Fruit fly (Drosophila melanogaster): ENCODE data around the gene RpL28.

Gene RpL28

DNA sequence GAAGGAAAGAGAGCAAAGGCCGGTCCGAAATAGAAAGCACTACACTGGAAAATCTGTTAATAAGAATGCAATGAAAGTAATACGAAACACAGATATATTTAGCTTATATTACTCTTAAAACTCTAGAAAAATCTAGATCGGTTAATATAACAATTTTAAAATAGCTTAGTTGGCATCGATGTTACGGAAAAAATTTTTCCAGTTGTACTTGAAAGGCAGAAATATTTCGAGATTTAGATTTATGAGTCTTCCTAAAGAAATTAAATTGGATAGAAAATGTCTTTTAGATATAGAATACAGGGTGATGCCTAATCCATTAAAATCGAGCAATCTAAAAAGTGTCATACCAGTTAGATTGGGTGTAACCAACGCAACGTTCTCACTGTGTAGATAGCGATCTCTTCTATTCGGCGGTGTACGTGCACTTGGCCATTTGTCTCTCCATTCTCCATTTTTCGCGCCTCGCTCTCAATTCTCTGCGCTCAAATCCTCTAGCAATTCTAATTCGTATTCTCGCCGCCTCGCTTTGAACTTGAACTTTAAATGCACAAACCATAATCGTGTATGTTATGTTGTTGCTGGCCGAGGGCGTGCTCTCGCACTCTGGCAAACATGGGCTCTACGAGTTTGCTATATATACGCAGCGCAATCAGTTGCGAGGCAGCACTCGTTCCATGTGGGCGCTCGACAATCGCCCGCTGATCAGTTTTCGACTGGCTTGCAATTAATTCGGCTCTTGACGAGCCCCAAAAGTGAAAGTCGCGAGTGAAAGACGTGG is 27.4 kb upstream of the RpL28 start:
- TF ChIP-seq pan (optimal IDR thresholded peaks at IDR 0.05) (no peak), psq (optimal IDR thresholded peaks at IDR 0.05) (no peak), EcR (GFP tag; optimal IDR thresholded peaks at IDR 0.05) (no peak), CG8478 (optimal IDR thresholded peaks at IDR 0.05) (no peak), Dll (optimal IDR thresholded peaks at IDR 0.05) (no peak)

DNA sequence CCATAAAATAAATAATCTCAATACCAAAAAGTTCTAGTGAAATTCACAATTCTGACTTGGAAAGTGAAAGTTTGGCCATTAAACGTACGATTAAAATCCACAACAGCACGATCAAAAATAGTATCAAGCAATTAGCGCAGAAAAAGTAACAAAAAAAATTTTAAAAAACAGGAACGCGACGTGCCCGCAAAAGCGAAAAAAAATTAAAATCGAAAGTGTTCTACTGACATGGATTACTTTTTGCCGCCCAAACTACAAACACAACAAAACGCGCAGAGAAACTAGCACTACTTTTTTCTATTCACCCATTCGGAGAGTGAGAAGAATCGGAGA is 26.9 kb upstream of the RpL28 start:
- TF ChIP-seq usp (GFP tag; optimal IDR thresholded peaks at IDR 0.05): no peak
- TF ChIP-seq CG8478 (optimal IDR thresholded peaks at IDR 0.05): no peak
- TF ChIP-seq Dll (optimal IDR thresholded peaks at IDR 0.05): no peak
- no peak for TF ChIP-seq pan (optimal IDR thresholded peaks at IDR 0.05)
- no peak for TF ChIP-seq psq (optimal IDR thresholded peaks at IDR 0.05)
- no peak for TF ChIP-seq EcR (GFP tag; optimal IDR thresholded peaks at IDR 0.05)

DNA sequence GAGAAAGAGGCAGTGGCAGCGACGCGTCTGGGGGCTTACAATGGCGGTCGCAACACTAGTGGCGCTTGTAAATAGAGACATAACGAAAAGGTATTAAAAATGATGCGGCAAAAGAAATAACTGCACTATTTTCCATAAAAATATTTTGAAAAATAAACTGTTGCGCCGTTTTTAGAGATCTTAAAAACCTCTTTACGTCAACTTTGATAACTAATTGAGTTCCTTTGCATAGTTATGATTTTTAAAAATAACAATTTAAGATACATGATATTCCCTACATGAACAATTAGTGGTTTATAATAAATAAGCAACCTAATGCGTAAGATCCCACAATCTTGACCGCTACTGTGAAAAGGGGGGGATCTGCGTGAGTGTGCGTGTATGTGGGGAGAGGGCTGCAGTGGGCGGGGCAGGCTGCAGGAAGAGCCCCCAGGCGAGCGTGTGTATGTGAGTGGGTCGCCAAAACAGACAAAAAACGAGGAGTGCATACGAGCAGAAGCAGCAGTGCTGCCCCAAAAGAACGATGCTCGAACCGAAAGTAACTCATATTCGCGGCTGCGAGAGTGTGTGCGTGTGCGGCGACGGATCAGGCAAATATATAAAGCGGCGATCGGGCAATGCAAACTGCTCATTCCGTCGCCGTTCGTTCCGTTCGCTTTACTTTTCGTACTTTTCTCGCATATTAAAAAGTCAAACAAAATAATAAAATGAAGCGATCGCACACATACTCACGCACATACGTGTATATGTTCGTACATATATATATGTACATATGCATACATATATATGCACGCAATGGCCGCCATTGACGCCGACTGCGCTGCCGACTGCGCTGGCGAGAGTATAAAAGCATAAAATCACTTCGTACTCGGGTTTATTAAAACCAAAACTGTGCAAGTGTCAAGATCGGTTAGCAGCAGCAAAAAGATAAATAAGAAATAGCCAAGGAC is 26.2 kb upstream of the RpL28 start:
- TF ChIP-seq psq (optimal IDR thresholded peaks at IDR 0.05) (no peak), pan (optimal IDR thresholded peaks at IDR 0.05) (no peak), EcR (GFP tag; optimal IDR thresholded peaks at IDR 0.05) (no peak), usp (GFP tag; optimal IDR thresholded peaks at IDR 0.05) (no peak), Dll (optimal IDR thresholded peaks at IDR 0.05) (no peak), CG8478 (optimal IDR thresholded peaks at IDR 0.05) (no peak)

DNA sequence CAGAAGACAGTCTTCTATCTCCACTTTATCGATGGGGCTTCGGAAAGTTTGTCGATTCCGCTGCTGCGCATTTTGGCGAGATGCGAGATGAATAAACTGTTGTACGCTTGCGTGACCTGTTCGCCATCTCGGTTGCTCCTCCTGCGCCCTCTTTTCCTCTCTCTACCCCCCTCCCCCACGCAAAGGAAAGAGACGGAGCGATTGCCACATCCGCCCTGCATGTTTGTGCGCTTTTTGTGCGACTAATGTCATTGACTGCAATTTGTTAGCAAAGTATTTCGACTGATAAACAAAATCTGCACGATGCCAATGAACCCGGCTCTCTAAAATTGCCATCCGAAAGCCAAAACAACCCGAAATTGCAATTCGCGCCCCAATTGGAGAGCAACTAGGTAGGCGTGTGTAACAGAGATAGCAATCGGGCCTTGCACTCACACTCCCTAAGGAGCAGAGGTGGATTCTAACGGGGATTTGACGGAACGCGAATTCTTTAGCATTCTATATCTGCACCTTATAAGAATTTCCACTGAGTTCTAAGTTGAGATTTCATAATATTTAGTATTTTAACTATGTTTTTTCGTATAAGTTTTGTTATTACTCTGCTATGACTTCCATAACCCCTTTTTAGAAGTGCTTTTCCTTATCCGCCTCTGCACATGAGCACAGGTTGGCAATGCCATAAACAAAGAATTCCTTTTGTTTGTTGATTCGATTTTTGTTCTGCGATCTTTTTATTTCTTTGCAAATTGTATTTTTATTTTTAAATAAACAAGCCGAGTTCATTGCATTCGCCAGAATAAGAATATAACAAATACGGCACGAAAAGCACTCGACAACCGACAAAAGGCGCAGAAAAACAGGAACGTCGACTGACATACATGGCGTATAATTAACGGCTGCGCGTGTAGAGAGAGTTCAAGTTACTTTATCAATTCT is 24.6 kb upstream of the RpL28 start, which contains the start of gene CG43389:
CG43389 (plus strand) TSS at position 886 of the 936 bp plus-strand sequence.
- TF ChIP-seq Dll (optimal IDR thresholded peaks at IDR 0.05) (peak; percentile 24), pan (optimal IDR thresholded peaks at IDR 0.05) (no peak), CG8478 (optimal IDR thresholded peaks at IDR 0.05) (peak; percentile 57), EcR (GFP tag; optimal IDR thresholded peaks at IDR 0.05) (peak; percentile 66 to 92), usp (GFP tag; optimal IDR thresholded peaks at IDR 0.05) (no peak), psq (optimal IDR thresholded peaks at IDR 0.05) (no peak)

DNA sequence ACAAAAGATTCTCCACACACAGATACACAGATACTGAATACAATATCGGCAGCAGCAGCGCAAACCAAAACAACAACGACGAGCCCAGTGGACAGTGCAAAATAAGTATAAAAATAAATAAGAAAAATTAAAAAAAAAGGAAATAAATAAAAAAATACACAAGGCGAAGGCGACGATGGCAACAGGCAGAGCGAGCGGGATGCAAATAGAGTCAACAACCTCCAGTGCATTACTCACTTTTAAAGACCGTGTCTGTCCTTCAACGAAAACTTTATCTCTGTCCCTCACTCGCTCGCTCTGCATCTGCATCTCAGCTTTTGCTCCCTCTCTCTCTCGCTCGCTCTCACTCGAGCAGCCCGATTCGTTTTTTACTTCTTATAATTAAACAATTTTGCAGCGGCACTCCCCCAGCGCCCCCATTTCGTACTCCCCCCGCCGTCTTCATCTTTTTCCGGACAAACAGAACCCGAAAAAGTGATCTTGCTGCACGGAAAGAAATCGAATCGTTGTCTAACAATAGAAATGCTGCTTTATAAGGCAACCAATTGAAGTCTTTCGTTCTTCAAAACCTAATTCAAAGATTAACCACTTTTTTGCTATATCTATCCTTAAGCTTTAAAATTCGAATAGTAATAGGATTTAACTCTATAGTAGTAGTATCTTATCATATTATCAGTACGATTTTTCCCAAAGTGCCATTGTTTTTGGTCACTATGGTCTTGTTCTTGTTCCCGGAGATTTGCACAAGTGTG is 23.8 kb upstream of the RpL28 start:
- TF ChIP-seq pan (optimal IDR thresholded peaks at IDR 0.05) (no peak), Dll (optimal IDR thresholded peaks at IDR 0.05) (peak; percentile 69), CG8478 (optimal IDR thresholded peaks at IDR 0.05) (no peak), EcR (GFP tag; optimal IDR thresholded peaks at IDR 0.05) (peak; percentile 87 to 93), usp (GFP tag; optimal IDR thresholded peaks at IDR 0.05) (no peak)

DNA sequence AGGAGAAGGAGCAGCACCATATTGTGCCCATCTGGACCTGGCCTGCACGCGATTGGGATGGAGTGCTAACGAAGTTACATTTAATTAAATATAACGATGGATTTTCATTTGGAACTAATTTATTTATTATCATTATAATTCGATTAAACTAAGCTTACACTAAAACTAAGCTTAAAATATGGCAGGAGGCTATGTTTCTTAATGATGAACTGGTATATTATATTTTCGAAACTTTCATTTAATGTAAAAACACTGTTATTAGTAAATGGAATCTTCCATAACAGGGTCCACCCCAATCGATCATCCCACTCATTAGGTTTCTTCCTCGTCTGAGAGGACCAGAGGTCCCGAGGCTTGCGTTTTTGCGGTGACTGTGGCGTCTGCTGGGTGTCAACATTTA is 22.4 kb upstream of the RpL28 start:
- TF ChIP-seq CG8478 (optimal IDR thresholded peaks at IDR 0.05) (no peak), Dll (optimal IDR thresholded peaks at IDR 0.05) (no peak), EcR (GFP tag; optimal IDR thresholded peaks at IDR 0.05) (no peak), pan (optimal IDR thresholded peaks at IDR 0.05) (no peak), usp (GFP tag; optimal IDR thresholded peaks at IDR 0.05) (no peak), psq (optimal IDR thresholded peaks at IDR 0.05) (no peak)

DNA sequence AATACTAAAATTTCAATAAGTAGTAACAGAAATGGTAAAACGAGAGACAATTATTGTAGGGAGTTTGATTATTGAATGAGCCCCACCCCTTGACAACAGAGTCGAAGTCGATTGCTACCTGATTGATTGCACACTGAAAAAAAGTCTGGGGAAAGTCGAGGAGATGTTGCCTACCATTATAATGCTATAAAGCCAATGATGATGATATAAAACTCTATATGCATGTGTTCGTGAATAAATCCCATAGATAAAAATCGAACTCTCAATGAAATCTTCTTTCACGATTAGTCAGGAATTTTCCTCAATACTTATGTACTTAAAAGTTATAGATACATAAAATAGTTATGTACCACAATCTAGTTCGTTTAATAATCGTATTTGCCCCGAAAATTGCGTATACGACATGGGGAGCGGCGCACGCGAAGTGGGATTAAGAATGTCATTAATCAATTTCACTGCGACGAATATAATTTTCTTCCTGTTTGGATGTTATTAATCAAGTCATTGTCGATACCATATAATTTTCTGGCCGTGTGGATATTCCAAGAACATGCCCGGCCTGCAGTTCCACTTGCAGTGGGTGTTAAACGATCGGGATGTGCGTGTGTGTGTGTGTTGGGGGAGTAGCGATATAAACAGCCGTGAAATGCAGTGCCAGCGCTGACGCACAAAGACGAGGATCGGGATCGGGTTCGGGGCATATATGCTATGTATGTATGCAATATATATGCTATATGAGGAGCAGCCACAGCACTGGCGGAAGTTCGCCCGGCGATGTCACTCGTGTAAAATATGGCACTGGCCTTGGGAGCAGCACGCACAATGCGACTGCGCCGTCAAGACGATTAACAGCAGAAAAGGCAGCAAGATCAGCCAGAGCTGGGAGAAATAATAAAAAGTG is 21.7 kb upstream of the RpL28 start, which contains the start of gene CG12078:
CG12078 (minus strand) TSS at position 51 of the 901 bp plus-strand sequence.
- TF ChIP-seq CG8478 (optimal IDR thresholded peaks at IDR 0.05) (no peak), pan (optimal IDR thresholded peaks at IDR 0.05) (no peak), EcR (GFP tag; optimal IDR thresholded peaks at IDR 0.05) (no peak), psq (optimal IDR thresholded peaks at IDR 0.05) (no peak)

DNA sequence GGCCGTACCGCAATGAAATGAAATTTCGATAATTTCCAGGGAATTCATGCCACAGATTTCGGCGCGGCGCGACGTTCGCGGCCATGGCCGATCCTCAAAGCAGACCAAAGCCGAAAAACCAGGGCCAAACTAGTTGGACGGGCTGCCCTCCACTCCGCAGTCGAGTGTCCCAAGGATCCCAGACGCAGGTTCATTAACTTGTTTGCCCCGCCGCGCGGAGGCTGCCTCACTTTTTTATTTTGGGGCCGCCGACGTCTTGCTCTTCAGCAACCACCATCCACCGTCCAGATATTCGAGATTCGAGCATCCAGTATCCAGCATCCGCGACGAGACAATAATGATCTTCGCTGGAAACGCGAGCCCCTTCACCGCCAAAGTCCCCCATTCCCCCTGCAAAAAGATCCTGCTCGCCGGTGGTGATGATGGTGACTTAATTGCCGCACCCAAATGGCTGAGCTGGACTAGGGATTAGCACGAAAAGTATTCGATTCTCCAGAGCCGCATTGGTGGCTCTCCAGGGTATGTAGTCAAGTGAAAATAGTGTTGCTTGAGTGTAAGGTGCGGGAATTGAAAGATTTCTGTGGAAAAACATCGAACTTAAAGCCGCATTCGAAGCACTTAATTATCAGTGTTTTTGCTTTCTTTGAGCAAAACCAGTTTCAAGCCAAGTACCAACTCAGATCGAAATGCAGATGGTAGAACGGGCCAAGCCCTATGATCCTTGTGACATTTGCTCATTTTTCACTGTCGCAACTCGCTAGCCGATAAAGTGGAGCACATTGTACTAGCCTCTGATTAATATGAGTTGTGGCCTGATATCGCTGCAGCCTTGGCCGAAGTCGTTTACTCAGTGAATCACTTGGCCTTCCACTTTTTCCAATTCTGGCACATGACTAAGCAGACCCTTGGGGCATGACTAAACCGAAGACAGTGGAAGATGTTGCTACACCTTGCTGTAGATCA is 19.6 kb upstream of the RpL28 start:
- TF ChIP-seq Dll (optimal IDR thresholded peaks at IDR 0.05) (no peak), EcR (GFP tag; optimal IDR thresholded peaks at IDR 0.05) (peak; percentile 43 to 69)

DNA sequence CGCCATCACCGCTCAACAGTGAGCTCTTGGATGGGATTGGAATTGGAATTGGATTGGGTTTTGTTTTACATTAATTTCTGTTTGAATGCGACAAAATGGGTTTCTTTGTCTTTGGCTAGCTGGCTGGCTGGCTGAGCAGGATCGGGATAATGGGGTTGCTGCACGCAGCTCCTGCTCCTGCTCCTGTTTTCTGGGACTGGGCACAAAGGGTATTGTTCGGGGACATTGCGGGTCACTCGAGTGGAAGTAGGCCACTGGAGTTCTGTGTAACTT is 18.5 kb upstream of the RpL28 start:
- TF ChIP-seq usp (GFP tag; optimal IDR thresholded peaks at IDR 0.05): no peak
- TF ChIP-seq EcR (GFP tag; optimal IDR thresholded peaks at IDR 0.05): peak in 1 of 2 experiments; percentile 61
- TF ChIP-seq pan (optimal IDR thresholded peaks at IDR 0.05): no peak
